Worm (Caenorhabditis elegans): ENCODE data around the gene F07G11.2.

The F07G11.2 gene

ce11 chrV:7269399-7269798 lies 35.2 kb upstream of the F07G11.2 start, which contains the start of gene C13A2.6:
TSS of gene C13A2.6 (plus strand) at chrV:7269699.
- no peak for TF ChIP-seq nhr-237 (tag; optimal IDR thresholded peaks at IDR 0.05)

ce11 chrV:7274992-7275391 lies 29.6 kb upstream of the F07G11.2 start, which contains the start of gene C13A2.10:
TSS of gene C13A2.10 (minus strand) at chrV:7275092.
- no peak for TF ChIP-seq ama-1 (optimal IDR thresholded peaks at IDR 0.05)
- TF ChIP-seq sea-2 (GFP tag; optimal IDR thresholded peaks at IDR 0.05), result no peak
- no peak for TF ChIP-seq lin-39 (tag; optimal IDR thresholded peaks at IDR 0.05)
- no peak for TF ChIP-seq ZK546.5 (tag; optimal IDR thresholded peaks at IDR 0.05)
- no peak for TF ChIP-seq nhr-237 (tag; optimal IDR thresholded peaks at IDR 0.05)
- TF ChIP-seq nhr-43 (tag; optimal IDR thresholded peaks at IDR 0.05; ENCODE audit: poor library complexity, severe bottlenecking), result no peak
- TF ChIP-seq unc-39 (tag; optimal IDR thresholded peaks at IDR 0.05), result no peak
- TF ChIP-seq fos-1 (tag; optimal IDR thresholded peaks at IDR 0.05), result no peak
- no peak for TF ChIP-seq ceh-16 (tag; optimal IDR thresholded peaks at IDR 0.05)
- TF ChIP-seq hmg-11 (tag; optimal IDR thresholded peaks at IDR 0.05), result no peak
- no peak for TF ChIP-seq ceh-28 (tag; optimal IDR thresholded peaks at IDR 0.05)
- TF ChIP-seq unc-62 (GFP tag; optimal IDR thresholded peaks at IDR 0.05), result no peak
- no peak for TF ChIP-seq jun-1 (tag; optimal IDR thresholded peaks at IDR 0.05)
- TF ChIP-seq skn-1 (tag; optimal IDR thresholded peaks at IDR 0.05), result no peak

ce11 chrV:7275491-7275890 lies 29.1 kb upstream of the F07G11.2 start, which contains the start of gene C13A2.5:
TSS of gene C13A2.5 (plus strand) at chrV:7275791.
- no peak for TF ChIP-seq pqm-1 (tag; optimal IDR thresholded peaks at IDR 0.05)
- TF ChIP-seq fkh-2 (tag; optimal IDR thresholded peaks at IDR 0.05), result no peak
- no peak for TF ChIP-seq ceh-28 (tag; optimal IDR thresholded peaks at IDR 0.05)
- no peak for TF ChIP-seq daf-12 (tag; optimal IDR thresholded peaks at IDR 0.05)

- TF ChIP-seq zag-1 (tag; optimal IDR thresholded peaks at IDR 0.05) (no peak), aly-2 (tag; optimal IDR thresholded peaks at IDR 0.05) (no peak), lin-39 (tag; optimal IDR thresholded peaks at IDR 0.05) (no peak), nhr-23 (tag; optimal IDR thresholded peaks at IDR 0.05) (no peak), elt-3 (tag; optimal IDR thresholded peaks at IDR 0.05) (no peak), mdl-1 (tag; optimal IDR thresholded peaks at IDR 0.05) (no peak), tbx-2 (tag; optimal IDR thresholded peaks at IDR 0.05) (no peak), fkh-10 (GFP tag; optimal IDR thresholded peaks at IDR 0.05) (no peak)
Measured at ce11 chrV:7279090-7279489, 25.5 kb upstream of the F07G11.2 start, which contains the start of gene C13A2.4. TSS of gene C13A2.4 (plus strand) at chrV:7279390.

ce11 chrV:7282037-7282436 lies 22.6 kb upstream of the F07G11.2 start, which contains the start of gene C13A2.3:
TSS of gene C13A2.3 (plus strand) at chrV:7282337.
- TF ChIP-seq ceh-9 (tag; optimal IDR thresholded peaks at IDR 0.05), result no peak
- TF ChIP-seq elt-1 (tag; optimal IDR thresholded peaks at IDR 0.05), result no peak
- TF ChIP-seq nfya-1 (tag; optimal IDR thresholded peaks at IDR 0.05; ENCODE audit: insufficient read depth), result no peak
- no peak for TF ChIP-seq fkh-2 (tag; optimal IDR thresholded peaks at IDR 0.05)
- no peak for TF ChIP-seq nhr-11 (tag; optimal IDR thresholded peaks at IDR 0.05)
- no peak for TF ChIP-seq nhr-25 (tag; optimal IDR thresholded peaks at IDR 0.05)
- TF ChIP-seq ceh-16 (tag; optimal IDR thresholded peaks at IDR 0.05), result no peak
- TF ChIP-seq hmg-11 (tag; optimal IDR thresholded peaks at IDR 0.05), result no peak
- TF ChIP-seq egl-27 (tag; optimal IDR thresholded peaks at IDR 0.05), result no peak
- TF ChIP-seq ztf-11 (tag; optimal IDR thresholded peaks at IDR 0.05), result no peak
- no peak for TF ChIP-seq ceh-82 (tag; optimal IDR thresholded peaks at IDR 0.05)
- TF ChIP-seq lsy-12 (tag; optimal IDR thresholded peaks at IDR 0.05), result no peak
- no peak for TF ChIP-seq lin-39 (tag; optimal IDR thresholded peaks at IDR 0.05)
- TF ChIP-seq unc-39 (tag; optimal IDR thresholded peaks at IDR 0.05), result no peak
- no peak for TF ChIP-seq lin-15B (tag; optimal IDR thresholded peaks at IDR 0.05)
- TF ChIP-seq R02D3.7 (tag; optimal IDR thresholded peaks at IDR 0.05), result no peak
- no peak for TF ChIP-seq elt-3 (tag; optimal IDR thresholded peaks at IDR 0.05)
- TF ChIP-seq ceh-28 (tag; optimal IDR thresholded peaks at IDR 0.05), result no peak
- no peak for TF ChIP-seq pha-4 (tag; optimal IDR thresholded peaks at IDR 0.05)
- TF ChIP-seq egl-5 (tag; optimal IDR thresholded peaks at IDR 0.05), result no peak
